Worm (Caenorhabditis elegans) whole organism, midembryonic: Measurements from ENCODE around the gene Y51A2B.6.

Source experiments
- flt-1 ChIP-seq: fragments of 200-800 bp; sonication (Bioruptor generic); IDR thresholded peaks from 2 replicates; pipeline ENCODE4 v1.3.6; 2022; ENCODE audit warnings: missing genetic modification characterization, missing compliant biosample characterization
- med-1 ChIP-seq: sonication (generic microtip); optimal IDR thresholded peaks from 2 replicates; lab custom pipeline; 2017; ENCODE audit warnings: missing genetic modification characterization, mild to moderate bottlenecking, missing compliant biosample characterization, antibody characterized with exemption, missing genetic modification reagents; ENCODE audit not compliant: insufficient read depth
- tab-1 ChIP-seq: fragments of 200-800 bp; sonication (Bioruptor generic); IDR thresholded peaks from 2 replicates; pipeline ENCODE4 v1.3.6; 2022; ENCODE audit warnings: missing genetic modification characterization, missing compliant biosample characterization
- ztf-29 ChIP-seq: fragments of 200-800 bp; sonication (Bioruptor generic); IDR thresholded peaks from 2 replicates; pipeline ENCODE4 v1.3.6; 2022; ENCODE audit warnings: missing genetic modification reagents, missing genetic modification characterization, missing compliant biosample characterization

- TF ChIP-seq med-1 (GFP tag; lab: Kevin White, UChicago): no peak
- TF ChIP-seq ztf-29 (GFP tag; lab: Robert Waterston, UW): no peak
- TF ChIP-seq tab-1 (GFP tag; lab: Robert Waterston, UW): no peak
- TF ChIP-seq flt-1 (GFP tag; lab: Robert Waterston, UW): no peak
Observed at ce11 chrV:18346080-18346479, 48.0 kb downstream of the Y51A2B.6 start.
